Worm (Caenorhabditis elegans): ENCODE measurements around the gene drr-2.
A peak's percentile ranks its signal among the peaks of the same experiment; 100 is the strongest.

drr-2 gene

ce11 chrIII:13640003-13640499, 3.3 kb downstream of the drr-2 start:
- no peak for TF ChIP-seq nhr-12 (tag; optimal IDR thresholded peaks at IDR 0.05)
- no peak for TF ChIP-seq nhr-237 (tag; optimal IDR thresholded peaks at IDR 0.05)

ce11 chrIII:13637681-13638080, 5.7 kb downstream of the drr-2 start:
- TF ChIP-seq ces-1 (GFP tag; optimal IDR thresholded peaks at IDR 0.05) (peak; percentile 91), snpc-4 (tag; optimal IDR thresholded peaks at IDR 0.05) (no peak), lin-32 (GFP tag; optimal IDR thresholded peaks at IDR 0.05) (no peak), tbx-8 (GFP tag; optimal IDR thresholded peaks at IDR 0.05) (no peak), nhr-28 (tag; optimal IDR thresholded peaks at IDR 0.05) (no peak), sptf-1 (tag; optimal IDR thresholded peaks at IDR 0.05) (no peak)

- TF ChIP-seq ceh-39 (tag; optimal IDR thresholded peaks at IDR 0.05): no peak
- TF ChIP-seq nhr-237 (tag; optimal IDR thresholded peaks at IDR 0.05): no peak
- peak; percentile 53 for TF ChIP-seq unc-120 (tag; optimal IDR thresholded peaks at IDR 0.05; ENCODE audit: poor library complexity, severe bottlenecking)
- no peak for TF ChIP-seq elt-3 (tag; optimal IDR thresholded peaks at IDR 0.05)
- no peak for TF ChIP-seq lin-13 (tag; optimal IDR thresholded peaks at IDR 0.05)
- no peak for TF ChIP-seq ztf-11 (tag; optimal IDR thresholded peaks at IDR 0.05)
- TF ChIP-seq zip-8 (tag; optimal IDR thresholded peaks at IDR 0.05): no peak
- TF ChIP-seq nhr-12 (tag; optimal IDR thresholded peaks at IDR 0.05): no peak
- TF ChIP-seq ceh-83 (GFP tag; optimal IDR thresholded peaks at IDR 0.05): no peak
- no peak for TF ChIP-seq cnd-1 (tag; optimal IDR thresholded peaks at IDR 0.05)
- TF ChIP-seq unc-62 (GFP tag; optimal IDR thresholded peaks at IDR 0.05): peak; percentile 85
- TF ChIP-seq hlh-1 (tag; optimal IDR thresholded peaks at IDR 0.05): peak; percentile 34
- TF ChIP-seq tbx-8 (GFP tag; optimal IDR thresholded peaks at IDR 0.05): no peak
- peak; percentile 74 for TF ChIP-seq ces-1 (GFP tag; optimal IDR thresholded peaks at IDR 0.05)
- no peak for TF ChIP-seq flh-1 (GFP tag; optimal IDR thresholded peaks at IDR 0.05)
- TF ChIP-seq M03D4.4 (tag; optimal IDR thresholded peaks at IDR 0.05): no peak
- TF ChIP-seq nhr-2 (tag; optimal IDR thresholded peaks at IDR 0.05): no peak
- no peak for TF ChIP-seq drap-1 (GFP tag; optimal IDR thresholded peaks at IDR 0.05)
Observed at ce11 chrIII:13635730-13636360, 7.5 kb downstream of the drr-2 start.

- TF ChIP-seq hlh-1 (tag; optimal IDR thresholded peaks at IDR 0.05) (peak; percentile 71), unc-62 (GFP tag; optimal IDR thresholded peaks at IDR 0.05) (peak; percentile 23), nhr-2 (tag; optimal IDR thresholded peaks at IDR 0.05) (no peak)
Observed at ce11 chrIII:13635235-13635634, 8.1 kb downstream of the drr-2 start.

ce11 chrIII:13633826-13634225, 9.5 kb downstream of the drr-2 start:
- TF ChIP-seq unc-62 (GFP tag; optimal IDR thresholded peaks at IDR 0.05) (no peak), tbx-8 (GFP tag; optimal IDR thresholded peaks at IDR 0.05) (no peak), ces-1 (GFP tag; optimal IDR thresholded peaks at IDR 0.05) (peak; percentile 38)

- TF ChIP-seq elt-3 (tag; optimal IDR thresholded peaks at IDR 0.05): no peak
Observed at ce11 chrIII:13630708-13631107, 12.7 kb downstream of the drr-2 start, which contains the start of gene arrd-17. Gene arrd-17 (minus strand): TSS chrIII:13630808.

- TF ChIP-seq hlh-1 (tag; optimal IDR thresholded peaks at IDR 0.05) (no peak), sem-2 (GFP tag; optimal IDR thresholded peaks at IDR 0.05) (no peak), ceh-83 (GFP tag; optimal IDR thresholded peaks at IDR 0.05) (no peak), mab-5 (tag; optimal IDR thresholded peaks at IDR 0.05) (no peak), nhr-76 (tag; optimal IDR thresholded peaks at IDR 0.05) (no peak), bed-3 (GFP tag; optimal IDR thresholded peaks at IDR 0.05) (no peak), unc-39 (tag; optimal IDR thresholded peaks at IDR 0.05) (no peak), unc-120 (tag; optimal IDR thresholded peaks at IDR 0.05; ENCODE audit: poor library complexity, severe bottlenecking) (no peak), lsy-2 (tag; optimal IDR thresholded peaks at IDR 0.05) (no peak), snpc-4 (tag; optimal IDR thresholded peaks at IDR 0.05) (no peak)
Observed at ce11 chrIII:13626692-13627091, 16.7 kb downstream of the drr-2 start, which contains the start of gene T12D8.5. Gene T12D8.5 (minus strand): TSS chrIII:13626786.
